Fruit fly (Drosophila melanogaster): ENCODE results near the gene kek2.

The kek2 gene

DNA sequence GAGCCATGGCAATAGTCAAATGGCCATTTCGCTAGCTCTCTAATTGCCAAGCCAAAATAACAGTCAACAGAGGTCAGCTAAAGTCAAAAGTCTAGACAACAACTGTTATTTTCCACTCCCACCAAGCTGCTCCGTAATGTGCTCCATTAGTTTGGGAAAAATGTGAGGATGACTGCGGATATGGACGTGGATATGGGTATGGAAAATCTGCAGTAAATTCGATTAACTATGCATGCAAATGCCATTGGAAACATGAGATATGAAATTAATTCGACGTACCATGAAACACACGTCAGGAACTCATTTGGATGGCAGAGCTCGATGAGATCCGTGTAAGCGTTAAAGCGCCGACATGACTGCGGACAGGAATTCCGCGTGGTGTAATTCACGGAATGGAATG lies 81.2 kb downstream of the kek2 start, which contains the start of gene CG44477:
Gene CG44477, plus strand, starts transcription at position 301 of the 400 bp plus-strand sequence.
- TF ChIP-seq insv (optimal IDR thresholded peaks at IDR 0.05) (no peak), Sin3A (optimal IDR thresholded peaks at IDR 0.05) (no peak), psq (optimal IDR thresholded peaks at IDR 0.05) (no peak), h (optimal IDR thresholded peaks at IDR 0.05) (no peak), ttk (optimal IDR thresholded peaks at IDR 0.05) (no peak), Myc (optimal IDR thresholded peaks at IDR 0.05) (no peak)
